Fruit fly (Drosophila melanogaster) whole organism, embryonic: ENCODE data around the gene Mtr3.

Source experiments
- B-H2 ChIP-seq: fragments of 200-800 bp; sonication (Bioruptor generic); optimal IDR thresholded peaks from 2 replicates; lab custom pipeline; 2018; ENCODE audit warnings: missing biosample characterization, mild to moderate bottlenecking, missing genetic modification characterization
- CG11504 ChIP-seq: fragments of 200-800 bp; sonication (Bioruptor generic); optimal IDR thresholded peaks from 3 replicates; lab custom pipeline; 2019; ENCODE audit warnings: missing biosample characterization, mild to moderate bottlenecking, missing genetic modification characterization, moderate library complexity
- CG15073 ChIP-seq: fragments of 200-800 bp; sonication (Bioruptor generic); optimal IDR thresholded peaks from 2 replicates; lab custom pipeline; 2016; ENCODE audit warnings: missing biosample characterization, missing genetic modification characterization
- CG1602 ChIP-seq: fragments of 200-800 bp; sonication (Bioruptor generic); optimal IDR thresholded peaks from 3 replicates; lab custom pipeline; 2016; ENCODE audit warnings: missing biosample characterization, missing genetic modification characterization
- CG17612 ChIP-seq: fragments of 200-800 bp; sonication (Bioruptor generic); IDR thresholded peaks from 2 replicates; pipeline ENCODE4 v1.3.6; 2022; ENCODE audit warnings: missing biosample characterization, missing genetic modification characterization
- CG31224 ChIP-seq: fragments of 200-800 bp; sonication (Bioruptor generic); IDR thresholded peaks from 2 replicates; pipeline ENCODE4 v1.3.6; 2022; ENCODE audit warnings: missing biosample characterization, missing genetic modification characterization
- CG3995 ChIP-seq: fragments of 200-800 bp; sonication (Bioruptor generic); optimal IDR thresholded peaks from 3 replicates; lab custom pipeline; 2016; ENCODE audit warnings: missing biosample characterization, missing genetic modification characterization
- CG4707 ChIP-seq: fragments of 200-800 bp; sonication (Bioruptor generic); optimal IDR thresholded peaks from 2 replicates; lab custom pipeline; 2018; ENCODE audit warnings: missing biosample characterization, mild to moderate bottlenecking, missing genetic modification characterization, moderate library complexity
- CG6689 ChIP-seq: fragments of 200-800 bp; sonication (Bioruptor generic); IDR thresholded peaks from 2 replicates; pipeline ENCODE4 v1.3.6; 2022; ENCODE audit warnings: missing biosample characterization, missing genetic modification characterization
- CG7745 ChIP-seq: fragments of 200-800 bp; sonication (Bioruptor generic); optimal IDR thresholded peaks from 2 replicates; lab custom pipeline; 2018; ENCODE audit warnings: missing biosample characterization, mild to moderate bottlenecking, missing genetic modification characterization, moderate library complexity
- CG7839 ChIP-seq: fragments of 200-800 bp; sonication (Bioruptor generic); optimal IDR thresholded peaks from 3 replicates; lab custom pipeline; 2018; ENCODE audit warnings: missing biosample characterization, mild to moderate bottlenecking, missing genetic modification characterization, moderate library complexity
- CG8089 ChIP-seq: fragments of 200-800 bp; sonication (Bioruptor generic); optimal IDR thresholded peaks from 3 replicates; lab custom pipeline; 2016; ENCODE audit warnings: missing biosample characterization, missing genetic modification characterization
- CG9932 ChIP-seq: fragments of 200-800 bp; sonication (Bioruptor generic); IDR thresholded peaks from 2 replicates; pipeline ENCODE4 v1.3.6; 2022; ENCODE audit warnings: missing biosample characterization, missing genetic modification characterization
- CHES-1-like ChIP-seq: fragments of 200-800 bp; sonication (Bioruptor generic); optimal IDR thresholded peaks from 2 replicates; lab custom pipeline; 2016; ENCODE audit warnings: missing biosample characterization, missing genetic modification characterization
- Dfd ChIP-seq, 2 experiments: fragments of >200 bp; optimal IDR thresholded peaks; 2 replicates each; lab custom pipeline; 2017; ENCODE audit warnings: missing biosample characterization in 2 of 2, missing genetic modification characterization in 2 of 2
- E2f2 ChIP-seq: fragments of 200-800 bp; sonication (Bioruptor generic); IDR thresholded peaks from 2 replicates; pipeline ENCODE4 v1.3.6; 2022; ENCODE audit warnings: missing biosample characterization, missing genetic modification characterization
- Ets97D ChIP-seq: fragments of 200-800 bp; sonication (Bioruptor generic); optimal IDR thresholded peaks from 3 replicates; lab custom pipeline; 2016; ENCODE audit warnings: missing biosample characterization, missing genetic modification characterization
- Fer1 ChIP-seq: fragments of 200-800 bp; sonication (Bioruptor generic); optimal IDR thresholded peaks from 2 replicates; lab custom pipeline; 2017; ENCODE audit warnings: missing biosample characterization, mild to moderate bottlenecking, missing genetic modification characterization
- Fer3 ChIP-seq: fragments of 200-800 bp; sonication (Bioruptor generic); optimal IDR thresholded peaks from 2 replicates; lab custom pipeline; 2018; ENCODE audit warnings: missing biosample characterization, mild to moderate bottlenecking, missing genetic modification characterization, moderate library complexity
- Gsc ChIP-seq: fragments of 200-800 bp; sonication (Bioruptor generic); IDR thresholded peaks from 2 replicates; pipeline ENCODE4 v1.3.6; 2022; ENCODE audit warnings: missing biosample characterization, missing genetic modification characterization
- HHEX ChIP-seq: fragments of 200-800 bp; sonication (Bioruptor generic); optimal IDR thresholded peaks from 3 replicates; lab custom pipeline; 2017; ENCODE audit warnings: missing biosample characterization, mild to moderate bottlenecking, missing genetic modification characterization, missing genetic modification reagents
- HLH54F ChIP-seq: fragments of 200-800 bp; sonication (Bioruptor generic); optimal IDR thresholded peaks from 3 replicates; lab custom pipeline; 2016; ENCODE audit warnings: missing biosample characterization, missing genetic modification characterization
- Hmr ChIP-seq: fragments of 200-800 bp; sonication (Bioruptor generic); optimal IDR thresholded peaks from 3 replicates; lab custom pipeline; 2017; ENCODE audit warnings: mild to moderate bottlenecking, missing biosample characterization, missing genetic modification reagents, missing genetic modification characterization
- Oaz ChIP-seq: fragments of 200-800 bp; sonication (Bioruptor generic); IDR thresholded peaks from 2 replicates; pipeline ENCODE4 v1.3.6; 2022; ENCODE audit warnings: missing biosample characterization, missing genetic modification characterization
- PHDP ChIP-seq: fragments of 200-800 bp; sonication (Bioruptor generic); optimal IDR thresholded peaks from 3 replicates; lab custom pipeline; 2018; ENCODE audit warnings: missing biosample characterization, mild to moderate bottlenecking, missing genetic modification characterization, moderate library complexity
- Rfx ChIP-seq: fragments of 200-800 bp; sonication (Bioruptor generic); IDR thresholded peaks from 2 replicates; pipeline ENCODE4 v1.3.6; 2022; ENCODE audit warnings: missing biosample characterization, missing genetic modification characterization
- Sry-β ChIP-seq: fragments of 200-800 bp; sonication (Bioruptor generic); optimal IDR thresholded peaks from 2 replicates; lab custom pipeline; 2018; ENCODE audit warnings: missing biosample characterization, mild to moderate bottlenecking, missing genetic modification characterization, moderate library complexity
- Taf1 ChIP-seq: fragments of 200-800 bp; sonication (Bioruptor generic); IDR thresholded peaks from 2 replicates; pipeline ENCODE4 v1.3.6; 2022; ENCODE audit warnings: missing biosample characterization, missing genetic modification characterization
- Usf ChIP-seq: fragments of 200-800 bp; sonication (Bioruptor generic); optimal IDR thresholded peaks from 2 replicates; lab custom pipeline; 2017; ENCODE audit warnings: missing genotype, missing biosample characterization, missing genetic modification characterization
- ab ChIP-seq: fragments of 200-800 bp; sonication (Bioruptor generic); optimal IDR thresholded peaks from 2 replicates; lab custom pipeline; 2016; ENCODE audit warnings: missing biosample characterization, missing genetic modification characterization
- aop ChIP-seq: fragments of 200-800 bp; sonication (Bioruptor generic); IDR thresholded peaks from 2 replicates; pipeline ENCODE4 v1.3.6; 2022; ENCODE audit warnings: missing biosample characterization, missing genetic modification characterization
- dan ChIP-seq: fragments of 200-800 bp; sonication (Bioruptor generic); IDR thresholded peaks from 2 replicates; pipeline ENCODE4 v1.3.6; 2022; ENCODE audit warnings: missing biosample characterization, missing genetic modification characterization
- eyg ChIP-seq: fragments of 200-800 bp; sonication (Bioruptor generic); optimal IDR thresholded peaks from 3 replicates; lab custom pipeline; 2016; ENCODE audit warnings: missing biosample characterization, missing genetic modification characterization
- fd3F ChIP-seq: fragments of 200-800 bp; sonication (Bioruptor generic); optimal IDR thresholded peaks from 2 replicates; lab custom pipeline; 2018; ENCODE audit warnings: missing biosample characterization, mild to moderate bottlenecking, missing genetic modification characterization, moderate library complexity
- hbn ChIP-seq: fragments of 200-800 bp; sonication (Bioruptor generic); IDR thresholded peaks from 2 replicates; pipeline ENCODE4 v1.3.6; 2022; ENCODE audit warnings: missing biosample characterization, missing genetic modification characterization; ENCODE audit not compliant: partially characterized antibody
- her ChIP-seq: fragments of 200-800 bp; sonication (Bioruptor generic); optimal IDR thresholded peaks from 2 replicates; lab custom pipeline; 2016; ENCODE audit warnings: missing biosample characterization, missing genetic modification characterization
- ind ChIP-seq: fragments of 200-800 bp; sonication (Bioruptor generic); optimal IDR thresholded peaks from 3 replicates; lab custom pipeline; 2016; ENCODE audit warnings: missing biosample characterization, missing genetic modification characterization
- klu ChIP-seq: fragments of 200-800 bp; sonication (Bioruptor generic); IDR thresholded peaks from 2 replicates; pipeline ENCODE4 v1.3.6; 2022; ENCODE audit warnings: missing biosample characterization, missing genetic modification characterization
- lbe ChIP-seq: fragments of 200-800 bp; sonication (Bioruptor generic); optimal IDR thresholded peaks from 2 replicates; lab custom pipeline; 2016; ENCODE audit warnings: missing biosample characterization, mild to moderate bottlenecking, missing genetic modification characterization
- mld ChIP-seq: fragments of 200-800 bp; sonication (Bioruptor generic); IDR thresholded peaks from 3 replicates; pipeline ENCODE4 v1.3.6; 2022; ENCODE audit warnings: missing biosample characterization, missing genetic modification characterization; ENCODE audit not compliant: partially characterized antibody
- nerfin-2 ChIP-seq: fragments of 200-800 bp; sonication (Bioruptor generic); IDR thresholded peaks from 2 replicates; pipeline ENCODE4 v1.3.6; 2022; ENCODE audit warnings: missing biosample characterization, missing genetic modification characterization; ENCODE audit not compliant: partially characterized antibody
- nmo ChIP-seq: fragments of 200-800 bp; sonication (Bioruptor generic); optimal IDR thresholded peaks from 2 replicates; lab custom pipeline; 2018; ENCODE audit warnings: missing biosample characterization, mild to moderate bottlenecking, missing genetic modification characterization, moderate library complexity
- otp ChIP-seq: fragments of 200-800 bp; sonication (Bioruptor generic); IDR thresholded peaks from 3 replicates; pipeline ENCODE4, ENCODE4 v1.3.6; 2022; ENCODE audit warnings: missing biosample characterization, missing genetic modification characterization
- phol ChIP-seq: fragments of 200-800 bp; sonication (Bioruptor generic); optimal IDR thresholded peaks from 3 replicates; lab custom pipeline; 2018; ENCODE audit warnings: missing biosample characterization, mild to moderate bottlenecking, missing genetic modification characterization, moderate library complexity
- pnt ChIP-seq: fragments of 200-800 bp; sonication (Bioruptor generic); optimal IDR thresholded peaks from 3 replicates; lab custom pipeline; 2016; ENCODE audit warnings: missing biosample characterization, missing genetic modification characterization
- salm ChIP-seq: fragments of 200-800 bp; sonication (Bioruptor generic); optimal IDR thresholded peaks from 2 replicates; lab custom pipeline; 2018; ENCODE audit warnings: missing biosample characterization, mild to moderate bottlenecking, missing genetic modification characterization
- sc ChIP-seq, 3 experiments: fragments of >200 bp in 2 of 3; fragments of 200-800 bp in 1 of 3; sonication (Bioruptor generic) in 1 of 3; optimal IDR thresholded peaks; 2 replicates in 2 of 3; 3 replicates in 1 of 3; lab custom pipeline; 2017; ENCODE audit warnings: mild to moderate bottlenecking in 1 of 3, missing biosample characterization in 1 of 3, missing genetic modification characterization in 1 of 3, missing genetic modification reagents in 1 of 3
- sens ChIP-seq: fragments of 200-800 bp; sonication (Bioruptor generic); peaks from one replicate; lab custom pipeline; 2016; ENCODE audit warnings: missing biosample characterization, missing genetic modification characterization
- seq ChIP-seq: fragments of 200-800 bp; sonication (Bioruptor generic); IDR thresholded peaks from 2 replicates; pipeline ENCODE4 v1.3.6; 2022; ENCODE audit warnings: missing biosample characterization, missing genetic modification characterization
- stc ChIP-seq: fragments of 200-800 bp; sonication (Bioruptor generic); IDR thresholded peaks from 2 replicates; pipeline ENCODE4 v1.3.6; 2022; ENCODE audit warnings: missing biosample characterization, missing genetic modification characterization
- tin ChIP-seq: fragments of 200-800 bp; sonication (Bioruptor generic); optimal IDR thresholded peaks from 3 replicates; lab custom pipeline; 2016; ENCODE audit warnings: missing biosample characterization, missing genetic modification characterization
- zfh2 ChIP-seq: fragments of 200-800 bp; sonication (Bioruptor generic); optimal IDR thresholded peaks from 2 replicates; lab custom pipeline; 2016; ENCODE audit warnings: missing biosample characterization, missing genetic modification characterization

The Mtr3 gene

DNA sequence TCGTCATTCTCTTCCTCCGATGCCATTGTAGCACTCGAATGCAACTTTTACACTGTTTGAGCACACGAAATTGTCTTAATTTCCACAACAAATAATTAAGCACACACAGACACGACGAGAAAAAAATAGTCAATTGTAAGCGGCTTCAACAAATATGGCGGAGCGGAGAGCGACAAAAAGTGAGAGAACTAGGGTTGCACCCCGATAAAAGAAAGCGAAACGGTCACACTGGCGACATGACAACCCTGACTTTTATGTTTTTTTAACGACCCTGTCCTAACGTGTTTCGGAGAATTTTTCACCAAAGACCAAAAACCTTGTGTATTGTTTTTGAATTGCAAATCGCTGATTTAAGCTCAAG lies 3.5 kb downstream of the Mtr3 start, which contains the start of the genes Mi-2 and Prp3 (continued):
- peak; percentile 61 for TF ChIP-seq CHES-1-like (GFP tag; lab: Kevin White, UChicago)
- TF ChIP-seq Fer3, result peak; percentile 24
- no peak for TF ChIP-seq CG17612 (GFP tag; lab: Robert Waterston, UW)
- TF ChIP-seq aop (GFP tag; lab: Robert Waterston, UW), result no peak
- no peak for TF ChIP-seq seq (GFP tag; lab: Robert Waterston, UW)
- no peak for TF ChIP-seq eyg (GFP tag; lab: Kevin White, UChicago)
- no peak for TF ChIP-seq salm
- TF ChIP-seq Taf1, result no peak
- TF ChIP-seq Fer1 (GFP tag; lab: Kevin White, UChicago), result peak; percentile 38
- TF ChIP-seq Gsc (GFP tag; lab: Robert Waterston, UW), result no peak
- no peak for TF ChIP-seq Hmr (GFP tag; lab: Kevin White, UChicago)
- TF ChIP-seq sc (optimal IDR thresholded peaks at IDR 0.05; lab: Kevin White, UChicago), result no peak
- no peak for TF ChIP-seq sc (GFP tag; optimal IDR thresholded peaks at IDR 0.05; lab: Kevin White, UChicago)
- TF ChIP-seq E2f2 (GFP tag; lab: Robert Waterston, UW), result peak; percentile 62
- no peak for TF ChIP-seq nerfin-2 (GFP tag; lab: Robert Waterston, UW)
- no peak for TF ChIP-seq stc (GFP tag; lab: Robert Waterston, UW)
- TF ChIP-seq Usf, result no peak
- TF ChIP-seq ab (GFP tag; lab: Kevin White, UChicago), result no peak
- TF ChIP-seq CG6689 (GFP tag; lab: Robert Waterston, UW), result no peak
- no peak for TF ChIP-seq Dfd (GFP tag; optimal IDR thresholded peaks at IDR 0.05; lab: Kevin White, UChicago)
- no peak for TF ChIP-seq klu (GFP tag; lab: Robert Waterston, UW)
- TF ChIP-seq Rfx (GFP tag; lab: Robert Waterston, UW), result peak; percentile 65
- no peak for TF ChIP-seq lbe (GFP tag; lab: Kevin White, UChicago)
- TF ChIP-seq CG31224, result no peak
- no peak for TF ChIP-seq mld (GFP tag; lab: Robert Waterston, UW)
- TF ChIP-seq Sry-β, result no peak
- TF ChIP-seq nmo (GFP tag; lab: Kevin White, UChicago), result peak; percentile 21
- no peak for TF ChIP-seq CG11504 (tag; lab: Kevin White, UChicago)
- no peak for TF ChIP-seq dan (GFP tag; lab: Robert Waterston, UW)
- TF ChIP-seq CG1602, result no peak
- TF ChIP-seq PHDP (tag; lab: Kevin White, UChicago), result no peak
- TF ChIP-seq sens (GFP tag; lab: Kevin White, UChicago), result peak; percentile 83
- no peak for TF ChIP-seq fd3F (GFP tag; lab: Kevin White, UChicago)
- TF ChIP-seq CG3995 (GFP tag; lab: Kevin White, UChicago), result no peak
- TF ChIP-seq hbn (GFP tag; lab: Robert Waterston, UW), result no peak
- peak; percentile 99 for TF ChIP-seq phol (tag; lab: Kevin White, UChicago)
- TF ChIP-seq CG15073, result no peak
- TF ChIP-seq Oaz, result no peak
- TF ChIP-seq ind (GFP tag; lab: Kevin White, UChicago), result no peak
- peak; percentile 57 for TF ChIP-seq B-H2 (GFP tag; lab: Kevin White, UChicago)
- TF ChIP-seq zfh2 (GFP tag; lab: Kevin White, UChicago), result no peak
- TF ChIP-seq CG9932 (GFP tag; lab: Robert Waterston, UW), result peak; percentile 20; the same call in 1 of the 2 replicates
- TF ChIP-seq Ets97D, result peak; percentile 94
- TF ChIP-seq CG4707, result no peak
- TF ChIP-seq HLH54F, result no peak
- TF ChIP-seq CG8089, result no peak
- TF ChIP-seq CG7839 (tag; lab: Kevin White, UChicago), result no peak
- TF ChIP-seq her, result peak; percentile 47
- no peak for TF ChIP-seq otp (GFP tag; lab: Robert Waterston, UW)
- peak; percentile 57 for TF ChIP-seq CG7745
- TF ChIP-seq tin (GFP tag; lab: Kevin White, UChicago), result no peak
- no peak for TF ChIP-seq pnt (GFP tag; lab: Kevin White, UChicago)
- TF ChIP-seq HHEX, result no peak
